Fruit fly (Drosophila melanogaster) whole organism, embryonic: ENCODE measurements around the gene CG6094.
A peak's percentile ranks its signal among the peaks of the same experiment; 100 is the strongest.

Experiments
- Asciz ChIP-seq: fragments of 200-800 bp; sonication (Bioruptor generic); optimal IDR thresholded peaks from 2 replicates; lab custom pipeline; 2017; ENCODE audit warnings: missing biosample characterization, mild to moderate bottlenecking, missing genetic modification characterization, missing genetic modification reagents
- CG10366 ChIP-seq: fragments of 200-800 bp; sonication (Bioruptor generic); IDR thresholded peaks from 2 replicates; pipeline ENCODE4 v1.3.6; 2022; ENCODE audit warnings: missing biosample characterization, missing genetic modification characterization
- CG10543 ChIP-seq: fragments of 200-800 bp; sonication (Bioruptor generic); optimal IDR thresholded peaks from 3 replicates; lab custom pipeline; 2017; ENCODE audit warnings: missing biosample characterization, mild to moderate bottlenecking, missing genetic modification characterization, moderate library complexity
- CG11696 ChIP-seq: fragments of 200-800 bp; sonication (Bioruptor generic); IDR thresholded peaks from 2 replicates; pipeline ENCODE4 v1.3.6; 2022; ENCODE audit warnings: missing biosample characterization, missing genetic modification characterization
- CG15269 ChIP-seq: fragments of 200-800 bp; sonication (Bioruptor generic); optimal IDR thresholded peaks from 2 replicates; lab custom pipeline; 2018; ENCODE audit warnings: missing biosample characterization, mild to moderate bottlenecking, missing genetic modification characterization, moderate library complexity
- CG15696 ChIP-seq: fragments of 200-800 bp; sonication (Bioruptor generic); optimal IDR thresholded peaks from 2 replicates; lab custom pipeline; 2019; ENCODE audit warnings: missing biosample characterization, mild to moderate bottlenecking, missing genetic modification characterization, moderate library complexity
- CG1647 ChIP-seq: fragments of 200-800 bp; sonication (Bioruptor generic); optimal IDR thresholded peaks from 3 replicates; lab custom pipeline; 2016; ENCODE audit warnings: missing biosample characterization, missing genetic modification characterization
- CG18619 ChIP-seq: fragments of 200-800 bp; sonication (Bioruptor generic); optimal IDR thresholded peaks from 3 replicates; lab custom pipeline; 2017; ENCODE audit warnings: missing biosample characterization, mild to moderate bottlenecking, missing genetic modification characterization
- CG18764 ChIP-seq: fragments of 200-800 bp; sonication (Bioruptor generic); optimal IDR thresholded peaks from 3 replicates; lab custom pipeline; 2016; ENCODE audit warnings: missing biosample characterization, missing genetic modification characterization
- CG2199 ChIP-seq: fragments of 200-800 bp; sonication (Bioruptor generic); IDR thresholded peaks from 3 replicates; pipeline ENCODE4 v1.3.6; 2022; ENCODE audit warnings: missing biosample characterization, missing genetic modification characterization
- CG30403 ChIP-seq: fragments of 200-800 bp; sonication (Bioruptor generic); optimal IDR thresholded peaks from 3 replicates; lab custom pipeline; 2016; ENCODE audit warnings: missing biosample characterization, missing genetic modification characterization
- CG31365 ChIP-seq: fragments of 200-800 bp; sonication (Bioruptor generic); optimal IDR thresholded peaks from 2 replicates; lab custom pipeline; 2018; ENCODE audit warnings: missing biosample characterization, mild to moderate bottlenecking, missing genetic modification characterization
- CG32532 ChIP-seq: fragments of 200-800 bp; sonication (Bioruptor generic); IDR thresholded peaks from 2 replicates; pipeline ENCODE4 v1.3.6; 2022; ENCODE audit warnings: missing biosample characterization, missing genetic modification characterization
- CG33213 ChIP-seq: fragments of 200-800 bp; sonication (Bioruptor generic); optimal IDR thresholded peaks from 3 replicates; lab custom pipeline; 2016; ENCODE audit warnings: missing biosample characterization, missing genetic modification characterization
- CG5180 ChIP-seq: fragments of 200-800 bp; sonication (Bioruptor generic); optimal IDR thresholded peaks from 3 replicates; lab custom pipeline; 2017; ENCODE audit warnings: missing biosample characterization, missing genetic modification characterization, mild to moderate bottlenecking, moderate library complexity, missing genetic modification reagents
- CG7556 ChIP-seq: fragments of 200-800 bp; sonication (Bioruptor generic); optimal IDR thresholded peaks from 2 replicates; lab custom pipeline; 2017; ENCODE audit warnings: missing biosample characterization, mild to moderate bottlenecking, missing genetic modification characterization
- CTCF ChIP-seq: fragments of 200-800 bp; sonication (Bioruptor generic); optimal IDR thresholded peaks from 2 replicates; lab custom pipeline; 2017; ENCODE audit warnings: missing biosample characterization, mild to moderate bottlenecking, missing genetic modification characterization, moderate library complexity
- Deaf1 ChIP-seq: fragments of 200-800 bp; optimal IDR thresholded peaks from 3 replicates; lab custom pipeline; 2019; ENCODE audit warnings: missing biosample characterization, mild to moderate bottlenecking, missing genetic modification characterization, moderate library complexity
- Dref ChIP-seq: fragments of 200-800 bp; sonication (Bioruptor generic); IDR thresholded peaks from 2 replicates; pipeline ENCODE4 v1.3.6; 2022; ENCODE audit warnings: missing biosample characterization, missing genetic modification characterization
- E2f1 ChIP-seq: fragments of 200-800 bp; sonication (Bioruptor generic); IDR thresholded peaks from 2 replicates; pipeline ENCODE4 v1.3.6; 2022; ENCODE audit warnings: missing biosample characterization, missing genetic modification characterization
- Ets97D ChIP-seq: fragments of 200-800 bp; sonication (Bioruptor generic); optimal IDR thresholded peaks from 3 replicates; lab custom pipeline; 2016; ENCODE audit warnings: missing biosample characterization, missing genetic modification characterization
- Hr39 ChIP-seq: fragments of >200 bp; optimal IDR thresholded peaks from 2 replicates; lab custom pipeline; 2017
- Med ChIP-seq: fragments of 200-800 bp; sonication (Bioruptor generic); peaks from one replicate; lab custom pipeline; 2016; ENCODE audit warnings: missing biosample characterization, missing genetic modification characterization, mild to moderate bottlenecking, inconsistent platforms, moderate library complexity
- Nf-YB ChIP-seq: fragments of 200-800 bp; sonication (Bioruptor generic); optimal IDR thresholded peaks from 3 replicates; lab custom pipeline; 2019; ENCODE audit warnings: missing biosample characterization, mild to moderate bottlenecking, missing genetic modification characterization, moderate library complexity
- Sox102F ChIP-seq: fragments of 200-800 bp; sonication (Bioruptor generic); optimal IDR thresholded peaks from 2 replicates; lab custom pipeline; 2018; ENCODE audit warnings: missing biosample characterization, mild to moderate bottlenecking, missing genetic modification characterization, moderate library complexity
- ac ChIP-seq: fragments of 200-800 bp; sonication (Bioruptor generic); optimal IDR thresholded peaks from 3 replicates; lab custom pipeline; 2017; ENCODE audit warnings: missing biosample characterization, mild to moderate bottlenecking, missing genetic modification characterization
- aop ChIP-seq: fragments of 200-800 bp; sonication (Bioruptor generic); IDR thresholded peaks from 2 replicates; pipeline ENCODE4 v1.3.6; 2022; ENCODE audit warnings: missing biosample characterization, missing genetic modification characterization
- ash1 ChIP-seq: fragments of 200-800 bp; sonication (Bioruptor generic); optimal IDR thresholded peaks from 2 replicates; lab custom pipeline; 2018; ENCODE audit warnings: missing biosample characterization, mild to moderate bottlenecking, missing genetic modification characterization
- bab2 ChIP-seq: fragments of 200-800 bp; sonication (Bioruptor generic); optimal IDR thresholded peaks from 2 replicates; lab custom pipeline; 2016; ENCODE audit warnings: missing biosample characterization, missing genetic modification characterization
- bigmax ChIP-seq: fragments of 200-800 bp; sonication (Bioruptor generic); optimal IDR thresholded peaks from 2 replicates; lab custom pipeline; 2018; ENCODE audit warnings: missing biosample characterization, mild to moderate bottlenecking, missing genetic modification characterization
- cad ChIP-seq: fragments of >200 bp; optimal IDR thresholded peaks from 2 replicates; lab custom pipeline; 2017; ENCODE audit warnings: missing biosample characterization, missing genetic modification characterization
- cg ChIP-seq: fragments of 200-800 bp; sonication (Bioruptor generic); optimal IDR thresholded peaks from 3 replicates; lab custom pipeline; 2019; ENCODE audit warnings: missing biosample characterization, mild to moderate bottlenecking, missing genetic modification characterization, moderate library complexity
- chif ChIP-seq, 2 experiments: fragments of 200-800 bp; sonication (Bioruptor generic); optimal IDR thresholded peaks; 3 replicates each; lab custom pipeline; 2016; ENCODE audit warnings: missing biosample characterization in 2 of 2, missing genetic modification characterization in 2 of 2
- crol ChIP-seq: fragments of 200-800 bp; sonication (Bioruptor generic); IDR thresholded peaks from 2 replicates; pipeline ENCODE4 v1.3.6; 2022; ENCODE audit warnings: missing biosample characterization, missing genetic modification characterization
- danr ChIP-seq: fragments of 200-800 bp; sonication (Bioruptor generic); IDR thresholded peaks from 2 replicates; pipeline ENCODE4 v1.3.6; 2022; ENCODE audit warnings: missing biosample characterization, missing genetic modification characterization
- ems ChIP-seq: fragments of 200-800 bp; sonication (Bioruptor generic); optimal IDR thresholded peaks from 3 replicates; lab custom pipeline; 2016; ENCODE audit warnings: missing biosample characterization, missing genetic modification characterization
- fd102C ChIP-seq: fragments of 200-800 bp; sonication (Bioruptor generic); optimal IDR thresholded peaks from 2 replicates; lab custom pipeline; 2018; ENCODE audit warnings: missing biosample characterization, mild to moderate bottlenecking, missing genetic modification characterization, moderate library complexity
- her ChIP-seq: fragments of 200-800 bp; sonication (Bioruptor generic); optimal IDR thresholded peaks from 2 replicates; lab custom pipeline; 2016; ENCODE audit warnings: missing biosample characterization, missing genetic modification characterization
- hth ChIP-seq: fragments of >200 bp; optimal IDR thresholded peaks from 2 replicates; lab custom pipeline; 2017; ENCODE audit warnings: inconsistent platforms
- lbe ChIP-seq: fragments of 200-800 bp; sonication (Bioruptor generic); optimal IDR thresholded peaks from 2 replicates; lab custom pipeline; 2016; ENCODE audit warnings: missing biosample characterization, mild to moderate bottlenecking, missing genetic modification characterization
- odd ChIP-seq: fragments of 200-800 bp; sonication (Bioruptor generic); optimal IDR thresholded peaks from 2 replicates; lab custom pipeline; 2017; ENCODE audit warnings: missing biosample characterization, mild to moderate bottlenecking, missing genetic modification characterization
- pfk ChIP-seq: fragments of 200-800 bp; sonication (Bioruptor generic); optimal IDR thresholded peaks from 2 replicates; lab custom pipeline; 2018; ENCODE audit warnings: missing biosample characterization, mild to moderate bottlenecking, missing genetic modification characterization, moderate library complexity
- pum ChIP-seq: fragments of 200-800 bp; sonication (Bioruptor generic); optimal IDR thresholded peaks from 2 replicates; lab custom pipeline; 2016; ENCODE audit warnings: missing biosample characterization, missing genetic modification characterization
- ranshi ChIP-seq: fragments of 200-800 bp; sonication (Bioruptor generic); IDR thresholded peaks from 2 replicates; pipeline ENCODE4 v1.3.6; 2022; ENCODE audit warnings: missing biosample characterization, missing genetic modification characterization
- ro ChIP-seq: fragments of 200-800 bp; sonication (Bioruptor generic); IDR thresholded peaks from 2 replicates; pipeline ENCODE4 v1.3.6; 2022; ENCODE audit warnings: missing biosample characterization, missing genetic modification characterization
- scrt ChIP-seq: fragments of 200-800 bp; sonication (Bioruptor generic); optimal IDR thresholded peaks from 2 replicates; lab custom pipeline; 2018; ENCODE audit warnings: missing biosample characterization, mild to moderate bottlenecking, missing genetic modification characterization, moderate library complexity
- sens-2 ChIP-seq: fragments of 200-800 bp; sonication (Bioruptor generic); IDR thresholded peaks from 2 replicates; pipeline ENCODE4 v1.3.6; 2022; ENCODE audit warnings: missing biosample characterization, missing genetic modification characterization
- sima ChIP-seq: fragments of 200-800 bp; sonication (Bioruptor generic); optimal IDR thresholded peaks from 2 replicates; lab custom pipeline; 2016; ENCODE audit warnings: missing biosample characterization, missing genetic modification characterization
- sug ChIP-seq: fragments of 200-800 bp; optimal IDR thresholded peaks from 2 replicates; lab custom pipeline; 2019; ENCODE audit warnings: missing biosample characterization, mild to moderate bottlenecking, missing genetic modification characterization, moderate library complexity
- tll ChIP-seq, 2 experiments: fragments of 200-800 bp in 1 of 2; fragments of >200 bp in 1 of 2; sonication (Bioruptor generic) in 1 of 2; optimal IDR thresholded peaks; 2 replicates each; lab custom pipeline; 2017 to 2019; ENCODE audit warnings: missing biosample characterization in 2 of 2, missing genetic modification characterization in 2 of 2, mild to moderate bottlenecking in 1 of 2, moderate library complexity in 1 of 2
- twi ChIP-seq: fragments of 200-800 bp; optimal IDR thresholded peaks from 2 replicates; lab custom pipeline; 2019; ENCODE audit warnings: missing biosample characterization, mild to moderate bottlenecking, missing genetic modification characterization, moderate library complexity
- unc-4 ChIP-seq: fragments of 200-800 bp; sonication (Bioruptor generic); IDR thresholded peaks from 2 replicates; pipeline ENCODE4 v1.3.6; 2022; ENCODE audit warnings: missing biosample characterization, missing genetic modification characterization; ENCODE audit not compliant: partially characterized antibody

Gene CG6094

dm6 chr2L:10466865-10467270 lies 40.0 kb upstream of the CG6094 start (continued):
- TF ChIP-seq scrt (no peak), lbe (GFP tag; lab: Kevin White, UChicago) (no peak), sima (GFP tag; lab: Kevin White, UChicago) (no peak), Nf-YB (GFP tag; lab: Kevin White, UChicago) (peak; percentile 32), Deaf1 (tag; lab: Kevin White, UChicago) (no peak), pum (GFP tag; lab: Kevin White, UChicago) (peak; percentile 53), danr (GFP tag; lab: Robert Waterston, UW) (no peak; the same call in 1 of the 2 replicates), fd102C (GFP tag; lab: Kevin White, UChicago) (no peak), CG1647 (GFP tag; lab: Kevin White, UChicago) (peak; percentile 14), cad (no peak), crol (GFP tag; lab: Robert Waterston, UW) (no peak), Med (GFP tag; lab: Kevin White, UChicago) (peak; percentile 84), Dref (GFP tag; lab: Robert Waterston, UW) (no peak), ems (GFP tag; lab: Kevin White, UChicago) (peak; percentile 36), CG18764 (GFP tag; lab: Kevin White, UChicago) (peak; percentile 1), E2f1 (GFP tag; lab: Robert Waterston, UW) (peak; percentile 26; the same call in 1 of the 2 replicates), bigmax (GFP tag; lab: Kevin White, UChicago) (no peak), CG11696 (GFP tag; lab: Robert Waterston, UW) (no peak), CG5180 (GFP tag; lab: Kevin White, UChicago) (peak; percentile 82), Asciz (GFP tag; lab: Kevin White, UChicago) (peak; percentile 63), pfk (GFP tag; lab: Kevin White, UChicago) (no peak), ash1 (no peak), CG30403 (GFP tag; lab: Kevin White, UChicago) (peak; percentile 75), CG31365 (tag; lab: Kevin White, UChicago) (no peak), Sox102F (GFP tag; lab: Kevin White, UChicago) (peak; percentile 66), ac (GFP tag; lab: Kevin White, UChicago) (no peak), bab2 (GFP tag; lab: Kevin White, UChicago) (peak; percentile 27), CG7556 (GFP tag; lab: Kevin White, UChicago) (peak; percentile 69), CG32532 (GFP tag; lab: Robert Waterston, UW) (no peak; the same call in 1 of the 2 replicates), CG10366 (GFP tag; lab: Robert Waterston, UW) (peak; percentile 32; the same call in 1 of the 2 replicates), hth (lab: Kevin White, UChicago) (no peak), CG2199 (GFP tag; lab: Robert Waterston, UW) (0 out of 3 replicates have a peak, but pooled peaks have one; percentile 30), unc-4 (GFP tag; lab: Robert Waterston, UW) (no peak), sug (tag; lab: Kevin White, UChicago) (no peak), tll (GFP tag; optimal IDR thresholded peaks at IDR 0.05; lab: Kevin White, UChicago) (peak in 1 of 2 experiments; percentile 23), ro (GFP tag; lab: Robert Waterston, UW) (no peak), Hr39 (no peak), CG33213 (GFP tag; lab: Kevin White, UChicago) (peak; percentile 36), twi (tag; lab: Kevin White, UChicago) (peak; percentile 17), CTCF (GFP tag; lab: Kevin White, UChicago) (peak; percentile 17), chif (GFP tag; optimal IDR thresholded peaks at IDR 0.05; lab: Kevin White, UChicago) (peak; percentile 37 to 59), cg (GFP tag; lab: Kevin White, UChicago) (no peak), ranshi (GFP tag; lab: Robert Waterston, UW) (0 out of 2 replicates have a peak, but pooled peaks have one; percentile 20), her (GFP tag; lab: Kevin White, UChicago) (no peak), aop (no peak), CG18619 (GFP tag; lab: Kevin White, UChicago) (peak; percentile 49), sens-2 (GFP tag; lab: Robert Waterston, UW) (no peak), CG15269 (no peak), CG10543 (no peak), Ets97D (GFP tag; lab: Kevin White, UChicago) (peak; percentile 4), odd (GFP tag; lab: Kevin White, UChicago) (peak; percentile 41), CG15696 (tag; lab: Kevin White, UChicago) (peak; percentile 19)
